Worm (Caenorhabditis elegans) whole organism, midembryonic: ENCODE data around the gene ipp-5.

Experiments
- cog-1 ChIP-seq: sonication (generic microtip); optimal IDR thresholded peaks from 2 replicates; lab custom pipeline; 2016; ENCODE audit warnings: missing genetic modification characterization, missing compliant biosample characterization
- flt-1 ChIP-seq: fragments of 200-800 bp; sonication (Bioruptor generic); IDR thresholded peaks from 2 replicates; pipeline ENCODE4 v1.3.6; 2022; ENCODE audit warnings: missing genetic modification characterization, missing compliant biosample characterization
- klf-2 ChIP-seq: fragments of 200-800 bp; sonication (Bioruptor generic); conservative IDR thresholded peaks from 2 replicates; pipeline ENCODE4 v1.3.6; 2022; ENCODE audit warnings: missing genetic modification reagents, missing genetic modification characterization, missing compliant biosample characterization
- med-1 ChIP-seq: sonication (generic microtip); optimal IDR thresholded peaks from 2 replicates; lab custom pipeline; 2017; ENCODE audit warnings: missing genetic modification characterization, mild to moderate bottlenecking, missing compliant biosample characterization, antibody characterized with exemption, missing genetic modification reagents; ENCODE audit not compliant: insufficient read depth
- ref-1 ChIP-seq: fragments of 200-800 bp; sonication (Bioruptor generic); conservative IDR thresholded peaks from 2 replicates; pipeline ENCODE4 v1.3.6; 2022; ENCODE audit warnings: missing genetic modification reagents, missing genetic modification characterization, missing compliant biosample characterization
- tab-1 ChIP-seq: fragments of 200-800 bp; sonication (Bioruptor generic); IDR thresholded peaks from 2 replicates; pipeline ENCODE4 v1.3.6; 2022; ENCODE audit warnings: missing genetic modification characterization, missing compliant biosample characterization
- ztf-23 ChIP-seq: fragments of 200-800 bp; sonication (Bioruptor generic); IDR thresholded peaks from 2 replicates; pipeline ENCODE4 v1.3.6; 2022; ENCODE audit warnings: missing genetic modification reagents, missing genetic modification characterization, missing compliant biosample characterization
- ztf-29 ChIP-seq: fragments of 200-800 bp; sonication (Bioruptor generic); IDR thresholded peaks from 2 replicates; pipeline ENCODE4 v1.3.6; 2022; ENCODE audit warnings: missing genetic modification reagents, missing genetic modification characterization, missing compliant biosample characterization

DNA sequence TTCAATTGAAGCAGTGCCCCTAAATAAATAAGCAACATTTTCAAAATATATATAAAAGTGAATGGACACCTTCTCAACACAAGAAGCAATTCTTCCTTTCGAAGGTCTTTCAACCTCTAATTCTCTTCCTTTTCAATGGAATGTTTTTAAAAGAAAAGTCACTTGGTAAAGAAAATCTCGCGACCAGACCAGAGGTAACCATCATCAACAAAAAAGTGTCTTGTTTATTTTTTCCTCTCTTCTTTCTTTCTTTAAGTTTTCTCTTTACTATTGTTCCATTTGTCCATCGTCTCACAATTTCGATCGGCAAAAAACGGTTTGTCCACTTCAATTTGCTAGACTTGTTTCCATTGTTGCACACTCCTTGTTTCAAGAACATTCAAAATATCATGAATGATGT is 16.2 kb upstream of the ipp-5 start, which contains the start of gene C09B8.8:
- TF ChIP-seq flt-1 (GFP tag; lab: Robert Waterston, UW) (no peak), ztf-29 (no peak), med-1 (GFP tag; lab: Kevin White, UChicago) (no peak), ref-1 (no peak), ztf-23 (no peak), cog-1 (tag; lab: Kevin White, UChicago) (no peak), tab-1 (GFP tag; lab: Robert Waterston, UW) (no peak), klf-2 (GFP tag; lab: Robert Waterston, UW) (no peak)
